Worm (Caenorhabditis elegans) whole organism, midembryonic: ENCODE data around the gene Y105C5B.1.

Experiments
- T22C8.4 ChIP-seq: fragments of 200-800 bp; sonication (Bioruptor generic); IDR thresholded peaks from 2 replicates; pipeline ENCODE4 v1.3.6; 2022; ENCODE audit warnings: missing genetic modification characterization, missing compliant biosample characterization
- cog-1 ChIP-seq: sonication (generic microtip); optimal IDR thresholded peaks from 2 replicates; lab custom pipeline; 2016; ENCODE audit warnings: missing genetic modification characterization, missing compliant biosample characterization
- flt-1 ChIP-seq: fragments of 200-800 bp; sonication (Bioruptor generic); IDR thresholded peaks from 2 replicates; pipeline ENCODE4 v1.3.6; 2022; ENCODE audit warnings: missing genetic modification characterization, missing compliant biosample characterization
- klf-2 ChIP-seq: fragments of 200-800 bp; sonication (Bioruptor generic); conservative IDR thresholded peaks from 2 replicates; pipeline ENCODE4 v1.3.6; 2022; ENCODE audit warnings: missing genetic modification reagents, missing genetic modification characterization, missing compliant biosample characterization
- med-1 ChIP-seq: sonication (generic microtip); optimal IDR thresholded peaks from 2 replicates; lab custom pipeline; 2017; ENCODE audit warnings: missing genetic modification characterization, mild to moderate bottlenecking, missing compliant biosample characterization, antibody characterized with exemption, missing genetic modification reagents; ENCODE audit not compliant: insufficient read depth
- ref-1 ChIP-seq: fragments of 200-800 bp; sonication (Bioruptor generic); conservative IDR thresholded peaks from 2 replicates; pipeline ENCODE4 v1.3.6; 2022; ENCODE audit warnings: missing genetic modification reagents, missing genetic modification characterization, missing compliant biosample characterization
- tab-1 ChIP-seq: fragments of 200-800 bp; sonication (Bioruptor generic); IDR thresholded peaks from 2 replicates; pipeline ENCODE4 v1.3.6; 2022; ENCODE audit warnings: missing genetic modification characterization, missing compliant biosample characterization
- ztf-23 ChIP-seq: fragments of 200-800 bp; sonication (Bioruptor generic); IDR thresholded peaks from 2 replicates; pipeline ENCODE4 v1.3.6; 2022; ENCODE audit warnings: missing genetic modification reagents, missing genetic modification characterization, missing compliant biosample characterization
- ztf-29 ChIP-seq: fragments of 200-800 bp; sonication (Bioruptor generic); IDR thresholded peaks from 2 replicates; pipeline ENCODE4 v1.3.6; 2022; ENCODE audit warnings: missing genetic modification reagents, missing genetic modification characterization, missing compliant biosample characterization

Gene Y105C5B.1

DNA sequence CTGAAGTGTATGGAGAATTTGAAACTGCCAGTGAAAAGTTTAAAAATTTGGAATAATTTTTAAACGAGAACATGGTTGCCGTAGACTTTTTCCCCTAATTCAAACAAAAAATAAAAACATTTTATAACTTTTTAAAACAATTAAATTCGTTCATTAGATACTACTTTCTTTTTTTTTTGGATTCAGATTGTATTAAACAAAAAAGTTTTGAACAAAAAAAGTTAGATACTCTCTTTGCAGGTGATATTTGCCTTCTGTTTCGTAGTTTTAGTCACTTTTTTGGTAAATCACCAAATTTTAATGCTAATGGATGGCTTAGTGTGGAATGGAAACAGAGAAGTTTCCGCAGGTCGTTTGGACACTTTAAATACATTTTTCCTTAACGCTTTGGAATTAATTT, at the start of gene Y105C5B.1:
Y105C5B.1 (plus strand) TSS at position 301 of the 400 bp plus-strand sequence.
- no peak for TF ChIP-seq cog-1 (tag; lab: Kevin White, UChicago)
- no peak for TF ChIP-seq ref-1 (GFP tag; lab: Robert Waterston, UW)
- no peak for TF ChIP-seq tab-1 (GFP tag; lab: Robert Waterston, UW)
- TF ChIP-seq ztf-23 (GFP tag; lab: Robert Waterston, UW), result no peak
- TF ChIP-seq flt-1 (GFP tag; lab: Robert Waterston, UW), result no peak
- TF ChIP-seq klf-2 (GFP tag; lab: Robert Waterston, UW), result no peak
- TF ChIP-seq ztf-29 (GFP tag; lab: Robert Waterston, UW), result no peak
- TF ChIP-seq med-1 (GFP tag; lab: Kevin White, UChicago), result no peak
- no peak for TF ChIP-seq T22C8.4 (GFP tag; lab: Robert Waterston, UW)

DNA sequence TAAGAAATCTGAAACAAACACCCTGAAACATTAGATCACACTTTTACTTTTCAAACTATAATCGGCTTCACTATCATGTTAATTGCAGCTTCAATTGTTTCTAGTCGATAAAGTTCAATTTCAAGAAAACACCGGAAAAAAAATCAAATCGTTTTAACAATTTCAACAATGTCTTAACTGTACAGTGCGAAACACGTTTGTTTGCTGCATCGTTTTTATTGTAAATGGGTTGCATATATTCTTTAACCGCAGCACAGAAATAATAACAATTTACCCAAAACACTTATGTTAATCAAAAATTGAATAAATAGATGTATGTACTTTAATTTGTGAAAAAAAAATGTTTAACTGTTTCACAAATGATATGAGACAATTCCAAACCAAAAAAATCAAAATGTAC, 26.4 kb upstream of the Y105C5B.1 start:
- TF ChIP-seq med-1 (GFP tag; lab: Kevin White, UChicago), result no peak
- no peak for TF ChIP-seq T22C8.4 (GFP tag; lab: Robert Waterston, UW)
- TF ChIP-seq ref-1 (GFP tag; lab: Robert Waterston, UW), result no peak
- TF ChIP-seq ztf-23 (GFP tag; lab: Robert Waterston, UW), result no peak
- TF ChIP-seq cog-1 (tag; lab: Kevin White, UChicago), result no peak
- no peak for TF ChIP-seq ztf-29 (GFP tag; lab: Robert Waterston, UW)
- TF ChIP-seq tab-1 (GFP tag; lab: Robert Waterston, UW), result no peak
- no peak for TF ChIP-seq flt-1 (GFP tag; lab: Robert Waterston, UW)
- TF ChIP-seq klf-2 (GFP tag; lab: Robert Waterston, UW), result no peak

DNA sequence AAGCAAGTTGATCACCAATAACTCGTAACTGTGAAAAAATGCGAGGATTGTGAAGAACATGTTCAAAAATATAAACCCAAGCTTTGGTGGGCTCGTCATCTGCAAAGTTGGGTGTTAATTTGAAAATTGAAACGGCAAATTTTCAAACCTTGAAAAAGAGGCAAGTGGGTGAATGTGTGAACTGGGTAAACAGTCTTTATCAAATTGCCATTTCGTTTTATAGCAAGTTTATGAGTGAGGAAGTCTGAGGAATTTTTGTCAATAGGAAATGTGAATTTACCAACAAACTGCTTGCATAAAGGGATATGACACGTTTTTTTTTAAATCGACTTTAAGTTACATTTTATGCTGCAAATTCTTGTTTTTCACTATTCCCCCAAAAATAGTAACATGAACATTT, 23.9 kb upstream of the Y105C5B.1 start, which contains the start of gene Y105C5A.1270:
Y105C5A.1270 (minus strand) TSS at position 101 of the 400 bp plus-strand sequence.
- TF ChIP-seq cog-1 (tag; lab: Kevin White, UChicago) (no peak), tab-1 (GFP tag; lab: Robert Waterston, UW) (no peak), med-1 (GFP tag; lab: Kevin White, UChicago) (no peak), T22C8.4 (GFP tag; lab: Robert Waterston, UW) (no peak), flt-1 (GFP tag; lab: Robert Waterston, UW) (no peak), ztf-29 (GFP tag; lab: Robert Waterston, UW) (no peak), klf-2 (GFP tag; lab: Robert Waterston, UW) (no peak), ref-1 (GFP tag; lab: Robert Waterston, UW) (no peak), ztf-23 (GFP tag; lab: Robert Waterston, UW) (no peak)

DNA sequence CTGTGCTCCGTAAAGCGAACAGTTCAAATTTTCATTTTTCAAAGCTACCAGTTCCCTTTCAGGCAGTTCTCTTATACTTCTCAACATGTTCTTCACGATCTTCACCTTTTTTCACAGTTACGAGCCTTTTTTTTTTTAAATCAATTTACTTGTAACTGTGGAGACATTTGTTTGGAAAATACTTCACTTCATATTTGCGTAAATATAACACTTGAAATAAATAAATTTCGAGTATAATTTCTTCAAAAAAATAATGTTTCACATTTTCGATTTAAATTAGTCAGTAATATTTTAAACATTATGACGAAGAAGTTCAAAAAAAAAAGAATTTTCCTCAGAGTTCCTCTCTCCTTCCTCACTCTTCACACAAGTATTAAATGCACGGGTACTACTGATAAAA, 23.4 kb upstream of the Y105C5B.1 start, which contains the start of gene Y105C5A.1269:
Y105C5A.1269 (plus strand) TSS at position 301 of the 400 bp plus-strand sequence.
- no peak for TF ChIP-seq cog-1 (tag; lab: Kevin White, UChicago)
- no peak for TF ChIP-seq flt-1 (GFP tag; lab: Robert Waterston, UW)
- no peak for TF ChIP-seq klf-2 (GFP tag; lab: Robert Waterston, UW)
- TF ChIP-seq tab-1 (GFP tag; lab: Robert Waterston, UW), result no peak
- no peak for TF ChIP-seq ztf-29 (GFP tag; lab: Robert Waterston, UW)
- TF ChIP-seq T22C8.4 (GFP tag; lab: Robert Waterston, UW), result no peak
- no peak for TF ChIP-seq ref-1 (GFP tag; lab: Robert Waterston, UW)
- TF ChIP-seq med-1 (GFP tag; lab: Kevin White, UChicago), result no peak

DNA sequence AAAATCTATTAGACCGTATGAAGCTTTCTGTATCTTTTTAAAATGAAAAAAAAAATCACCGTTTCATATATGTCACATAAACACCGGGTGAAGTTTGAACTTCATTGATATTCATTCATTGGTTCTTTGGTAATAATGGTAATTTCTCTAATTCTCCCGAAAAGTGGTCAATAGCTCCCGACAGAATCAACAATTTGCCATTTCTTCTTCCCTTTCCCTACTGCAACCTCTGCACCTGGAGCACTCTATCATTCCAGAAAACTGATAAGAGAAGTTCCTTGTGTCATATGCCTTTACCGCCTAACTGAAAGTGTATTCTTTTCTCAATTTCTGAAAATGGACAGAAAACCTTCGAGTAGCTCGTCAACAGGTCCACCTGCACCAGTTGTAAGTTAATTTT, 20.8 kb upstream of the Y105C5B.1 start, which contains the start of gene Y105C5A.24:
Y105C5A.24 (plus strand) TSS at position 220 of the 400 bp plus-strand sequence.
- TF ChIP-seq ref-1 (GFP tag; lab: Robert Waterston, UW) (no peak), klf-2 (GFP tag; lab: Robert Waterston, UW) (no peak), T22C8.4 (GFP tag; lab: Robert Waterston, UW) (no peak), cog-1 (tag; lab: Kevin White, UChicago) (no peak), flt-1 (GFP tag; lab: Robert Waterston, UW) (no peak), ztf-23 (GFP tag; lab: Robert Waterston, UW) (no peak), med-1 (GFP tag; lab: Kevin White, UChicago) (no peak)

DNA sequence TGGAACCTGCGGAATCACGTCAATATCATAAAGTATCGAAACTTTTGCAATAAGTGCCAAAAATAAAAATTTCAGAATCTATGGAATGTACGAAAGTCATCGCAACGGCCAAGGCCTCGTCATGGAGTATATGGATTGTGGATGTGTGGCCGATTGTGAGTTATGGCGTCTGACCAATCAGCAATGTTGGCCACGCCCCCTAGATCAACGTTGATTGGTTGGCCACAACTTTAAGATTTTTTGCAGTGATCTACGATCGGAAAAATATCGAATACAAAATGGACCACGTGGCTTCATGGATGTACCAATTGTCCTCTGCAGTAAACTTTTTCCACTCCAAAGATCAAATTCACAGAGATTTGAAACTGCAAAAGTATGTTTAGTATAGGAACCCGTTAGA, 19.8 kb upstream of the Y105C5B.1 start:
- TF ChIP-seq T22C8.4 (GFP tag; lab: Robert Waterston, UW) (no peak), tab-1 (GFP tag; lab: Robert Waterston, UW) (no peak), ref-1 (GFP tag; lab: Robert Waterston, UW) (no peak), cog-1 (tag; lab: Kevin White, UChicago) (no peak), med-1 (GFP tag; lab: Kevin White, UChicago) (no peak), klf-2 (GFP tag; lab: Robert Waterston, UW) (no peak), ztf-29 (GFP tag; lab: Robert Waterston, UW) (no peak), ztf-23 (GFP tag; lab: Robert Waterston, UW) (no peak), flt-1 (GFP tag; lab: Robert Waterston, UW) (no peak)

DNA sequence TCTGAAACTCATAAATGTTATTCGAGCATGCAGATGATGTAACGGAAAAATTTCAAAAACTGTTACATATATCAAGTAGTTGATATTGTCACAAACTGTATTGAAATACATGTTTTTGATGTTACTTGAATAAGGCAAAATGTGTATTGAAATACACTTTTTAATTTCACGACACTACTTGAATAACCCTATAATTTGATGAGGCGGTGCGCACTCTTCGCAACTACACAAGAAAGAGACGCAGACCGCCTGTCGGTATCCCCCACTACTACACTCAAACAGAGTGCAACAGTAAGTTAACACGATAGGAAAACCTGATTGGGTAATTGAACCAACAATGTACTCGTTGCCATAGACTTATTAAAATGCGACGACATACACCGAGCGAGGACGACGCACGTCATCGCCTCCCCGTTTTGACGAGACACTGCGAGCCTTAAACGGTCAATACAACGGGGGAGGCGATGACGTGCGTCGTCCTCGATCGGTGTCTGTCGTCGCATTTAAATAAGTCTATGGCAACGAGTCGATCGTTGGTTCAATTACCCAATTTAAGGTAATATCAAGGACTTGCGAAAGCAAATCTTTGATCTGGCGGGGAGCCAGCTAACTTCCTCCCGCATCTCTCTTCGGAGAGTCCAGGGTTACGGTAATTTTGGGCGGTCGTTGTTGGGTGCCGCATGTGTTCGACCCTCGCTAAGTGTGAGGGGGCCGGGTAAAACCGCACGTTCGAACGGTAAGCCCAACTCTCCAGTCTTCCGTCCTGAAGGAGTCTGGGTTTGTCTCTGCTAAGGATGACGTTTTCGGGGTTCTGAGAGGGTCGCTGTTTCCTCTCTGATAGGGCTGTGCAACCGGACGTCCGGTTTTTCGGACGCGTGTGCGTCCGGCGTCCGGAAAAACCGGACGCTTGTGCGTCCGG, 17.3 kb upstream of the Y105C5B.1 start:
- TF ChIP-seq cog-1 (tag; lab: Kevin White, UChicago) (no peak), tab-1 (GFP tag; lab: Robert Waterston, UW) (no peak), med-1 (GFP tag; lab: Kevin White, UChicago) (no peak), ref-1 (GFP tag; lab: Robert Waterston, UW) (no peak), ztf-29 (GFP tag; lab: Robert Waterston, UW) (no peak), T22C8.4 (GFP tag; lab: Robert Waterston, UW) (no peak), klf-2 (GFP tag; lab: Robert Waterston, UW) (no peak), flt-1 (GFP tag; lab: Robert Waterston, UW) (no peak), ztf-23 (GFP tag; lab: Robert Waterston, UW) (no peak)

DNA sequence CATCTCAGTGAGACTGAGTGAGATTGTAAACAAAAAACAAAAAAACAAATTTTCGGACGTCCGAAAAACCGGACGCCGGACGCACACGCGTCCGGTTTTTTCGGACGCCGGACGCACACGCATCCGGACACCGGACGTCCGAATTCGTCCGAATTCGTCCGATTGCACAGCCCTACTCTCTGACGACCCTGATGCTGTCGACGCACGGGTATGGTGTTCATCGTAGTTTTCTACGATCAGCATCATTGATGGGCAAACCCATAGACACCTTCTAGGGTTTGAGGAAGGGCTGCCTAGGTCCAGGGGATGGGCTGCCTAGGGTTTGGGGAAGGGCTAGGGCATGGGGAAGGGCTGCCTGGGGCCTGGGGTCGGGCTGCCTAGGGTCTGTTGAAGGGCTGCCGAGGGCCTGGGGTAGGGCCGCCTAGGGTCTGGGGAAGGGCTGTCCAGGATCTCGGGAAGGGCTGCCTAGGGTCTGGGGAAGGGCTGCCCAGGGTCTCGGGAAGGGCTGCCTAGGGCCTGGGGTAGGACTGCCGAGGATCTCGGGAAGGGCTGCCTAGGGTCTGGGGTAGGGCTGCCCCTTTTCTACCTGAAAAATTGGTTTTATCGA, 16.5 kb upstream of the Y105C5B.1 start:
- TF ChIP-seq ztf-23 (GFP tag; lab: Robert Waterston, UW), result no peak
- TF ChIP-seq flt-1 (GFP tag; lab: Robert Waterston, UW), result peak; percentile 57; the same call in 1 of the 2 replicates
- TF ChIP-seq tab-1 (GFP tag; lab: Robert Waterston, UW), result no peak
